Worm (Caenorhabditis elegans) whole organism, L3 larva: ENCODE data around the gene pro-3.
A peak's percentile ranks its signal among the peaks of the same experiment; 100 is the strongest.

Experiments used
- ama-1 ChIP-seq: fragments of 150-350 bp; optimal IDR thresholded peaks from 2 replicates; lab custom pipeline; 2018
- ceh-16 ChIP-seq: sonication (generic microtip); optimal IDR thresholded peaks from 2 replicates; lab custom pipeline; 2017; ENCODE audit warnings: missing biosample characterization, missing genetic modification characterization
- ceh-28 ChIP-seq: fragments of 150-350 bp; optimal IDR thresholded peaks from 2 replicates; lab custom pipeline; 2014; ENCODE audit warnings: missing biosample characterization, missing genetic modification reagents, missing genetic modification characterization
- ceh-82 ChIP-seq: fragments of 150-350 bp; optimal IDR thresholded peaks from 2 replicates; lab custom pipeline; 2014; ENCODE audit warnings: missing biosample characterization, missing genetic modification characterization
- ceh-9 ChIP-seq: sonication (generic microtip); optimal IDR thresholded peaks from 2 replicates; lab custom pipeline; 2018; ENCODE audit warnings: missing biosample characterization, missing genetic modification characterization
- egl-5 ChIP-seq: fragments of 150-350 bp; optimal IDR thresholded peaks from 2 replicates; lab custom pipeline; 2017; ENCODE audit warnings: missing biosample characterization, missing genetic modification reagents, missing genetic modification characterization, inconsistent platforms
- elt-1 ChIP-seq: fragments of 150-350 bp; optimal IDR thresholded peaks from 2 replicates; lab custom pipeline; 2014; ENCODE audit warnings: missing biosample characterization, missing genetic modification characterization
- elt-2 ChIP-seq: sonication (generic microtip); optimal IDR thresholded peaks from 2 replicates; lab custom pipeline; 2016; ENCODE audit warnings: missing genetic modification reagents, mild to moderate bottlenecking, missing genetic modification characterization, missing compliant biosample characterization
- elt-3 ChIP-seq, 3 experiments: fragments of 150-350 bp in 1 of 3; sonication (generic microtip) in 2 of 3; optimal IDR thresholded peaks; 2 replicates in 2 of 3; 4 replicates in 1 of 3; lab custom pipeline; 2014 to 2017; ENCODE audit warnings: missing biosample characterization in 3 of 3, missing genetic modification characterization in 3 of 3
- eor-1 ChIP-seq, 2 experiments: fragments of 150-350 bp; optimal IDR thresholded peaks; 2 replicates each; lab custom pipeline; 2014 to 2018; ENCODE audit warnings: missing biosample characterization in 2 of 2, missing genetic modification characterization in 2 of 2
- fos-1 ChIP-seq: fragments of 150-350 bp; optimal IDR thresholded peaks from 2 replicates; lab custom pipeline; 2014; ENCODE audit warnings: missing biosample characterization, missing genetic modification characterization
- hmg-11 ChIP-seq: sonication (generic microtip); optimal IDR thresholded peaks from 2 replicates; lab custom pipeline; 2016; ENCODE audit warnings: missing genetic modification characterization, missing compliant biosample characterization
- jun-1 ChIP-seq: fragments of 150-350 bp; optimal IDR thresholded peaks from 2 replicates; lab custom pipeline; 2014; ENCODE audit warnings: missing biosample characterization, missing genetic modification reagents, missing genetic modification characterization
- lin-39 ChIP-seq: fragments of 150-350 bp; optimal IDR thresholded peaks from 2 replicates; lab custom pipeline; 2018; ENCODE audit warnings: missing biosample characterization, missing genetic modification reagents, missing genetic modification characterization
- lsy-12 ChIP-seq: sonication (generic microtip); optimal IDR thresholded peaks from 2 replicates; lab custom pipeline; 2016; ENCODE audit warnings: mild to moderate bottlenecking, missing genetic modification characterization, missing compliant biosample characterization
- mdl-1 ChIP-seq: fragments of 150-350 bp; optimal IDR thresholded peaks from 2 replicates; lab custom pipeline; 2014; ENCODE audit warnings: missing biosample characterization, missing genetic modification characterization
- mml-1 ChIP-seq: fragments of 150-350 bp; sonication (generic microtip); optimal IDR thresholded peaks from 3 replicates; lab custom pipeline; 2014; ENCODE audit warnings: missing biosample characterization, missing genetic modification characterization
- nfya-1 ChIP-seq: sonication (generic microtip); optimal IDR thresholded peaks from 2 replicates; lab custom pipeline; 2017; ENCODE audit warnings: missing genetic modification characterization, mild to moderate bottlenecking, missing compliant biosample characterization, antibody characterized with exemption, moderate library complexity; ENCODE audit not compliant: insufficient read depth
- nhr-11 ChIP-seq: fragments of 150-350 bp; optimal IDR thresholded peaks from 2 replicates; lab custom pipeline; 2014; ENCODE audit warnings: missing biosample characterization, missing genetic modification characterization
- nhr-12 ChIP-seq: fragments of 150-350 bp; optimal IDR thresholded peaks from 2 replicates; lab custom pipeline; 2014; ENCODE audit warnings: missing biosample characterization, missing genetic modification characterization
- nhr-23 ChIP-seq: fragments of 150-350 bp; optimal IDR thresholded peaks from 2 replicates; lab custom pipeline; 2014; ENCODE audit warnings: missing biosample characterization, missing genetic modification reagents, missing genetic modification characterization
- nhr-28 ChIP-seq: fragments of 150-350 bp; optimal IDR thresholded peaks from 2 replicates; lab custom pipeline; 2014; ENCODE audit warnings: missing biosample characterization, missing genetic modification characterization
- nhr-43 ChIP-seq: sonication (generic microtip); optimal IDR thresholded peaks from 2 replicates; lab custom pipeline; 2016; ENCODE audit warnings: mild to moderate bottlenecking, missing genetic modification characterization, missing compliant biosample characterization; ENCODE audit not compliant: poor library complexity, severe bottlenecking
- nhr-77 ChIP-seq: fragments of 150-350 bp; optimal IDR thresholded peaks from 2 replicates; lab custom pipeline; 2014; ENCODE audit warnings: missing biosample characterization, missing genetic modification characterization
- pha-4 ChIP-seq: fragments of 150-350 bp; optimal IDR thresholded peaks from 2 replicates; lab custom pipeline; 2014; ENCODE audit warnings: missing biosample characterization, missing genetic modification reagents, missing genetic modification characterization
- pqm-1 ChIP-seq: fragments of 150-350 bp; optimal IDR thresholded peaks from 2 replicates; lab custom pipeline; 2017; ENCODE audit warnings: missing biosample characterization, missing genetic modification characterization, inconsistent platforms
- skn-1 ChIP-seq: fragments of 150-350 bp; optimal IDR thresholded peaks from 2 replicates; lab custom pipeline; 2014; ENCODE audit warnings: missing biosample characterization, missing genetic modification characterization
- snpc-4 ChIP-seq: fragments of 150-350 bp; optimal IDR thresholded peaks from 2 replicates; lab custom pipeline; 2014; ENCODE audit warnings: missing biosample characterization, missing genetic modification characterization
- tbx-2 ChIP-seq: sonication (generic microtip); optimal IDR thresholded peaks from 2 replicates; lab custom pipeline; 2016; ENCODE audit warnings: mild to moderate bottlenecking, missing genetic modification characterization, missing compliant biosample characterization
- unc-39 ChIP-seq: sonication (generic microtip); optimal IDR thresholded peaks from 4 replicates; lab custom pipeline; 2017; ENCODE audit warnings: missing biosample characterization, missing genetic modification characterization
- unc-62 ChIP-seq: fragments of 150-350 bp; sonication (generic microtip); optimal IDR thresholded peaks from 4 replicates; lab custom pipeline; 2014; ENCODE audit warnings: missing biosample characterization, missing genetic modification reagents, missing genetic modification characterization

The pro-3 gene

ce11 chrV:19053281-19053680, 64.9 kb downstream of the pro-3 start:
- TF ChIP-seq lsy-12 (tag; lab: Kevin White, UChicago) (peak; percentile 7), fos-1 (tag; lab: Kevin White, UChicago) (no peak), egl-5 (tag; lab: Kevin White, UChicago) (no peak), skn-1 (peak; percentile 1), unc-62 (GFP tag; lab: Kevin White, UChicago) (no peak), ceh-9 (tag; lab: Kevin White, UChicago) (no peak), elt-2 (tag; lab: Kevin White, UChicago) (peak; percentile 98), tbx-2 (tag; lab: Kevin White, UChicago) (no peak), nhr-43 (no peak), ama-1 (lab: Kevin White, UChicago) (no peak), nfya-1 (tag; lab: Kevin White, UChicago) (no peak), unc-39 (tag; lab: Kevin White, UChicago) (no peak), elt-3 (tag; optimal IDR thresholded peaks at IDR 0.05; lab: Kevin White, UChicago) (no peak), lin-39 (tag; lab: Kevin White, UChicago) (no peak), ceh-16 (tag; lab: Kevin White, UChicago) (no peak), jun-1 (tag; lab: Kevin White, UChicago) (peak; percentile 68), nhr-12 (tag; lab: Kevin White, UChicago) (no peak), nhr-28 (tag; lab: Kevin White, UChicago) (no peak), ceh-28 (tag; lab: Kevin White, UChicago) (no peak), nhr-11 (no peak), mdl-1 (no peak), elt-1 (tag; lab: Kevin White, UChicago) (no peak), snpc-4 (tag; lab: Kevin White, UChicago) (no peak), pqm-1 (tag; lab: Kevin White, UChicago) (peak; percentile 96), pha-4 (tag; lab: Kevin White, UChicago) (peak; percentile 28), nhr-77 (tag; lab: Kevin White, UChicago) (no peak)
- TF ChIP-seq, all 47 proteins: peak for 6

DNA sequence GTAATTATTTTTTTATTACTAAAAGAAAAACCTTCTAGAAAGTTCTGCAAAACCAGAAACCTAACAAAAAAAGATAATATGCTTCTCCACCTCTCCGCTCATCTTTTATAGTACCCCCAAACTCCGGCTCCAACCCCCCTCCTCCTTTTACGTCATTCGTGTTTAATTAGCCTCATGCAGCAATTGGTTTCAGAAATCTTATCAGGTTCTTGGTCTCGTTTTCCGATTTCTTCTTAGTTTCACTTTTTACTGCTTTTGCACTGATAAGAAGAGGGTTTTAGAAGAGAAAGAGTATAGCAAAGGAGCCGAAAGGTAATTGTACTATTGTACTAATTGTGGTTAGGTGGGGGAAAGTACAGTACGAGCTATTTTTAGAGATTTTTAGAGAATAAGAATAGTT, 66.8 kb downstream of the pro-3 start:
- TF ChIP-seq mdl-1, result no peak
- peak; percentile 54 for TF ChIP-seq skn-1
- TF ChIP-seq eor-1 (tag; optimal IDR thresholded peaks at IDR 0.05; lab: Kevin White, UChicago), result no peak
- TF ChIP-seq nhr-23, result no peak
- no peak for TF ChIP-seq ceh-82 (tag; lab: Kevin White, UChicago)
- TF ChIP-seq elt-2 (tag; lab: Kevin White, UChicago), result peak; percentile 98
- peak; percentile 34 for TF ChIP-seq jun-1 (tag; lab: Kevin White, UChicago)
- TF ChIP-seq nfya-1 (tag; lab: Kevin White, UChicago), result peak; percentile 50
- no peak for TF ChIP-seq unc-62 (GFP tag; lab: Kevin White, UChicago)
- no peak for TF ChIP-seq hmg-11 (tag; lab: Kevin White, UChicago)
- no peak for TF ChIP-seq ama-1 (lab: Kevin White, UChicago)
- no peak for TF ChIP-seq mml-1
- TF ChIP-seq lsy-12 (tag; lab: Kevin White, UChicago), result no peak
- peak; percentile 95 for TF ChIP-seq pqm-1 (tag; lab: Kevin White, UChicago)
- TF ChIP-seq pha-4 (tag; lab: Kevin White, UChicago), result peak; percentile 47
